Fruit fly (Drosophila melanogaster) whole organism, adult: ENCODE measurements around the gene AP-1gamma.

ENCODE experiments used
- CG12768 ChIP-seq: fragments of 200-800 bp; sonication (Bioruptor generic); optimal IDR thresholded peaks from 2 replicates; lab custom pipeline; 2017; ENCODE audit warnings: missing biosample characterization, missing genetic modification characterization, mild to moderate bottlenecking, moderate library complexity, missing genetic modification reagents
- CG14711 ChIP-seq: fragments of 200-800 bp; sonication (Bioruptor generic); optimal IDR thresholded peaks from 2 replicates; lab custom pipeline; 2018; ENCODE audit warnings: missing biosample characterization, mild to moderate bottlenecking, missing genetic modification characterization, moderate library complexity
- CG1620 ChIP-seq: fragments of 200-800 bp; sonication (Bioruptor generic); optimal IDR thresholded peaks from 2 replicates; lab custom pipeline; 2016; ENCODE audit warnings: missing biosample characterization, missing genetic modification characterization
- CG5204 ChIP-seq: fragments of 200-800 bp; sonication (Bioruptor generic); optimal IDR thresholded peaks from 2 replicates; lab custom pipeline; 2016; ENCODE audit warnings: missing biosample characterization, missing genetic modification characterization
- CG7045 ChIP-seq: fragments of 200-800 bp; sonication (Bioruptor generic); optimal IDR thresholded peaks from 2 replicates; lab custom pipeline; 2017; ENCODE audit warnings: missing biosample characterization, mild to moderate bottlenecking, missing genetic modification characterization
- Clk ChIP-seq: fragments of 200-800 bp; sonication (Bioruptor generic); optimal IDR thresholded peaks from 2 replicates; lab custom pipeline; 2017; ENCODE audit warnings: missing biosample characterization, missing genetic modification characterization
- Mnt ChIP-seq: fragments of 200-800 bp; sonication (Bioruptor generic); optimal IDR thresholded peaks from 2 replicates; lab custom pipeline; 2016; ENCODE audit warnings: missing biosample characterization, mild to moderate bottlenecking, missing genetic modification characterization
- cnc ChIP-seq, 2 experiments: fragments of >200 bp; optimal IDR thresholded peaks; 2 replicates each; lab custom pipeline; 2017
- kay ChIP-seq: fragments of 200-800 bp; sonication (Bioruptor generic); peaks from one replicate; lab custom pipeline; 2016; ENCODE audit warnings: missing biosample characterization, missing genetic modification characterization, borderline replicate concordance
- pad ChIP-seq: fragments of 200-800 bp; sonication (Bioruptor generic); optimal IDR thresholded peaks from 3 replicates; lab custom pipeline; 2017; ENCODE audit warnings: missing biosample characterization, missing genetic modification characterization, mild to moderate bottlenecking, moderate library complexity, missing genetic modification reagents
- tj ChIP-seq: fragments of 200-800 bp; sonication (Bioruptor generic); optimal IDR thresholded peaks from 3 replicates; lab custom pipeline; 2017; ENCODE audit warnings: missing biosample characterization, mild to moderate bottlenecking, missing genetic modification characterization, moderate library complexity
- toe ChIP-seq: fragments of 200-800 bp; sonication (Bioruptor generic); optimal IDR thresholded peaks from 2 replicates; lab custom pipeline; 2016; ENCODE audit warnings: missing biosample characterization, missing genetic modification characterization

DNA sequence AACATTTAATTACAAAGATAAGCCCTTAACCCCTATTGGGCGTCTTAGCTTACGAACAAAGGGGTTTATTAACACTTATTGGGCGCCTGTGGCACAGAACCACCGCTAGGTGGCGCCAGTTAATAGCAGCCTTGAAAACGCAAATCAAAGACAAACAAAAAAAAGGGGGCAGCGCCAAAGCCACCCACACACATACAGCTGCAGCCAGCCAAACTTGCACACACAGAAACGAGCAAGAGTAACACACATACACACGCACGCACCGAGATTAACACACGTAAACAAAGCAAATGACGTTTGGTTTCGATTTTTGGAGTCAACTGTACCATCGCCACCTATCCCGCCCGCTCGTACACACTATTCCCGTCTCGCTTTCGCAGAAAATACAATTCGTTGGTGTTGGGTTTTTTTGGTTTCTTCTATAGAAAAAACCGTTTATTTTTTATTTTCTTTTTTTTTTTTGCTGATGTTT lies 43.7 kb downstream of the AP-1gamma start:
- TF ChIP-seq cnc (optimal IDR thresholded peaks at IDR 0.05; lab: Kevin White, UChicago) (no peak), Mnt (GFP tag; lab: Kevin White, UChicago) (peak; percentile 53), CG12768 (GFP tag; lab: Kevin White, UChicago) (no peak), toe (no peak), tj (GFP tag; lab: Kevin White, UChicago) (peak; percentile 95), kay (GFP tag; lab: Kevin White, UChicago) (peak; percentile 66), CG7045 (GFP tag; lab: Kevin White, UChicago) (no peak), CG5204 (GFP tag; lab: Kevin White, UChicago) (no peak), Clk (GFP tag; lab: Kevin White, UChicago) (no peak), pad (GFP tag; lab: Kevin White, UChicago) (peak; percentile 65), CG14711 (tag; lab: Kevin White, UChicago) (peak; percentile 50), CG1620 (GFP tag; lab: Kevin White, UChicago) (peak; percentile 48)
